Worm (Caenorhabditis elegans) whole organism, early embryonic: ENCODE results near the gene psme-3.

Source experiments
- B0310.2 ChIP-seq: sonication (generic microtip); optimal IDR thresholded peaks from 2 replicates; lab custom pipeline; 2016; ENCODE audit warnings: mild to moderate bottlenecking, missing genetic modification characterization, missing compliant biosample characterization
- F13C5.2 ChIP-seq: sonication (generic microtip); optimal IDR thresholded peaks from 2 replicates; lab custom pipeline; 2017; ENCODE audit warnings: mild to moderate bottlenecking, missing genetic modification characterization, inconsistent platforms, missing compliant biosample characterization
- aly-1 ChIP-seq: sonication (generic microtip); optimal IDR thresholded peaks from 2 replicates; lab custom pipeline; 2016; ENCODE audit warnings: missing genetic modification characterization, missing compliant biosample characterization
- ama-1 ChIP-seq: fragments of 150-350 bp; optimal IDR thresholded peaks from 2 replicates; lab custom pipeline; 2014
- ceh-13 ChIP-seq: fragments of 200-800 bp; sonication (Bioruptor generic); optimal IDR thresholded peaks from 2 replicates; lab custom pipeline; 2018; ENCODE audit warnings: mild to moderate bottlenecking, missing genetic modification characterization, missing compliant biosample characterization
- ceh-36 ChIP-seq: sonication (generic microtip); optimal IDR thresholded peaks from 2 replicates; lab custom pipeline; 2016; ENCODE audit warnings: missing genetic modification characterization, inconsistent platforms, missing compliant biosample characterization
- ets-7 ChIP-seq: sonication (generic microtip); optimal IDR thresholded peaks from 2 replicates; lab custom pipeline; 2016; ENCODE audit warnings: missing genotype, missing genetic modification characterization, missing compliant biosample characterization
- flt-1 ChIP-seq: fragments of 200-800 bp; sonication (Bioruptor generic); IDR thresholded peaks from 2 replicates; pipeline ENCODE4 v1.3.6; 2022; ENCODE audit warnings: missing genetic modification characterization, missing compliant biosample characterization
- hmbx-1 ChIP-seq: sonication (generic microtip); optimal IDR thresholded peaks from 2 replicates; lab custom pipeline; 2016; ENCODE audit warnings: mild to moderate bottlenecking, missing genetic modification characterization, missing compliant biosample characterization
- hmg-4 ChIP-seq: fragments of 200-800 bp; sonication (Bioruptor generic); optimal IDR thresholded peaks from 2 replicates; lab custom pipeline; 2018; ENCODE audit warnings: mild to moderate bottlenecking, missing genetic modification characterization, missing compliant biosample characterization
- hnd-1 ChIP-seq: sonication (generic microtip); optimal IDR thresholded peaks from 2 replicates; lab custom pipeline; 2016; ENCODE audit warnings: missing genetic modification characterization, missing compliant biosample characterization
- pes-1 ChIP-seq: fragments of 200-800 bp; sonication (Bioruptor generic); IDR thresholded peaks from 2 replicates; pipeline ENCODE4 v1.3.6; 2022; ENCODE audit warnings: missing genetic modification reagents, missing genetic modification characterization, missing compliant biosample characterization
- scrt-1 ChIP-seq: fragments of 200-800 bp; sonication (Bioruptor generic); IDR thresholded peaks from 2 replicates; pipeline ENCODE4 v1.3.6; 2022; ENCODE audit warnings: missing genetic modification characterization, missing compliant biosample characterization
- sea-1 ChIP-seq: fragments of 200-800 bp; sonication (Bioruptor generic); conservative IDR thresholded peaks from 2 replicates; pipeline ENCODE4 v1.3.6; 2022; ENCODE audit warnings: missing genetic modification characterization, missing compliant biosample characterization
- tbx-11 ChIP-seq: fragments of 200-800 bp; sonication (Bioruptor generic); IDR thresholded peaks from 2 replicates; pipeline ENCODE4 v1.3.6; 2022; ENCODE audit warnings: missing genetic modification characterization, missing compliant biosample characterization
- tbx-37 ChIP-seq: fragments of 200-800 bp; sonication (Bioruptor generic); conservative IDR thresholded peaks from 2 replicates; pipeline ENCODE4 v1.3.6; 2022; ENCODE audit warnings: missing genetic modification reagents, missing genetic modification characterization, missing compliant biosample characterization
- tra-4 ChIP-seq: sonication (generic microtip); optimal IDR thresholded peaks from 2 replicates; lab custom pipeline; 2017; ENCODE audit warnings: missing genetic modification characterization, missing compliant biosample characterization

Gene psme-3

DNA sequence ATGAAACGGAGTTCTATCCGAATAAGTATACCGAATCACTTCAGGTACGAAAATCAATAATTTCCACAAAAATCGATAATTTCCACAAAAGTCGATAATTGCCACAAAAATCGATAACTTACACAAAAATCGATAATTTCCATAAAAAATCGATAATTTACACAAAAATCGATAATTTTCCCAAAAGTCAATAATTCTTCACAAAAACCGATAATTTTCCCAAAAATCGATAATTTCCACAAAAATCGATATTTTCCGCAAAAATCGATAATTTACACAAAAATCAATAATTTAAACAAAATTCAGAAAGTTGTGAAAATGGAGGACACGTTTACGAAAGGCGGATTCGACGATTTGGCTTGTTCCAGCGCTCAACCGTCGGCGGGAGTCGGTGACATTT lies 46.9 kb downstream of the psme-3 start:
- TF ChIP-seq flt-1 (GFP tag; lab: Robert Waterston, UW) (no peak), B0310.2 (no peak), ceh-13 (GFP tag; lab: Kevin White, UChicago) (no peak), ceh-36 (tag; lab: Kevin White, UChicago) (no peak), hmbx-1 (tag; lab: Kevin White, UChicago) (no peak), sea-1 (no peak), tbx-11 (no peak), ets-7 (tag; lab: Kevin White, UChicago) (no peak), hnd-1 (tag; lab: Kevin White, UChicago) (no peak), hmg-4 (no peak), tra-4 (no peak), ama-1 (lab: Kevin White, UChicago) (no peak), aly-1 (tag; lab: Kevin White, UChicago) (no peak), F13C5.2 (tag; lab: Kevin White, UChicago) (no peak), tbx-37 (GFP tag; lab: Robert Waterston, UW) (no peak), scrt-1 (no peak), pes-1 (no peak)

DNA sequence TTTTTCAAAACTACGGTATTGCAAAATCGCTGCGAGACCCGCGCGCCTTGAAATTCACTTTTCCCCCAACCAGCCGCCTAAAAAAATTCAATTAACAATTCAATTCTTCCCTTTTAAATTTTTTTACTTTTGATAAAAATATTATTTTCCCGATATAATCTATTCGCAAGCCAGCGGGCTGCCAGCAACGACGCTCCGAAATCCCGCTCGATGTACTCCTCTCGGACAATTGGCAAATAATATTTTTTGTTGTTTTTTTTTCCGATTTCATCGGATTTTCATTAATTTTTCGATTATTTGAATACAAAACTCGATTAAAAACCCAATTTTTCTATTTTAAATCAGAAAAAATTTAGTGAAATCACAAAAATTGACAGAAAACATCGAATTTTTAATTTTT lies 47.9 kb downstream of the psme-3 start:
- TF ChIP-seq ceh-13 (GFP tag; lab: Kevin White, UChicago) (no peak), hmg-4 (no peak), ama-1 (lab: Kevin White, UChicago) (no peak), B0310.2 (no peak), flt-1 (GFP tag; lab: Robert Waterston, UW) (no peak), F13C5.2 (tag; lab: Kevin White, UChicago) (no peak), hmbx-1 (tag; lab: Kevin White, UChicago) (no peak), ceh-36 (tag; lab: Kevin White, UChicago) (no peak), hnd-1 (tag; lab: Kevin White, UChicago) (no peak), tra-4 (no peak), ets-7 (tag; lab: Kevin White, UChicago) (no peak), scrt-1 (no peak), aly-1 (tag; lab: Kevin White, UChicago) (no peak), tbx-37 (GFP tag; lab: Robert Waterston, UW) (no peak)

DNA sequence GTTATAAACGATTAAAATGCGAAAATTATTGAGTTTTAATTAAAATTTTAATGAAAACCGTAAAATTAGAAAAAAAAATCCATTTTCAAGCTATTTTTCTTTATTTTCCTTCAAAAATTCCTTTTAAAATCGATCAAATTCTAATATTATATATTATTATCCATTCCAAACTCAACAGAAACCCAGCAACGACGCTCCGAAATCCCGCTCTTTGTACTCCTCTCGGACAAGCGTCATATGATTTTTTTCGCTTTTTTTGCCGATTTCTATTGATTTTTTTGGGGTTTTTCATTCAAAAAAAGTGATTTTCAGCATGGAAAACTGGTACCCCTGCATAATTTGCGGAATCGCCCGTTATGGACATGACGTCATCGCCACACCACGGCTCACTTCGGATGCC lies 48.5 kb downstream of the psme-3 start, which contains the start of gene ceh-91:
Gene ceh-91 (plus strand): TSS at position 301 of the 400 bp plus-strand sequence.
- TF ChIP-seq flt-1 (GFP tag; lab: Robert Waterston, UW) = no peak
- no peak for TF ChIP-seq tra-4
- TF ChIP-seq B0310.2 = no peak
- TF ChIP-seq hnd-1 (tag; lab: Kevin White, UChicago) = no peak
- TF ChIP-seq tbx-37 (GFP tag; lab: Robert Waterston, UW) = no peak
- no peak for TF ChIP-seq sea-1
- TF ChIP-seq pes-1 = no peak
